Fruit fly (Drosophila melanogaster) whole organism, embryonic: ENCODE data around the gene CG18577.

Experiments
- Atf3 ChIP-seq: fragments of 200-800 bp; sonication (Bioruptor generic); optimal IDR thresholded peaks from 3 replicates; lab custom pipeline; 2016; ENCODE audit warnings: missing biosample characterization, missing genetic modification characterization
- BEAF-32 ChIP-seq: fragments of 200-800 bp; sonication (Bioruptor generic); optimal IDR thresholded peaks from 3 replicates; lab custom pipeline; 2017; ENCODE audit warnings: missing biosample characterization, missing genetic modification characterization, mild to moderate bottlenecking, moderate library complexity, missing genetic modification reagents
- CG10274 ChIP-seq: fragments of 200-800 bp; sonication (Bioruptor generic); optimal IDR thresholded peaks from 3 replicates; lab custom pipeline; 2017; ENCODE audit warnings: missing biosample characterization, mild to moderate bottlenecking, missing genetic modification characterization
- CG10979 ChIP-seq: fragments of 200-800 bp; sonication (Bioruptor generic); optimal IDR thresholded peaks from 2 replicates; lab custom pipeline; 2018; ENCODE audit warnings: missing biosample characterization, mild to moderate bottlenecking, missing genetic modification characterization, moderate library complexity
- CG11560 ChIP-seq: fragments of 200-800 bp; sonication (Bioruptor generic); IDR thresholded peaks from 3 replicates; pipeline ENCODE4 v1.3.6; 2022; ENCODE audit warnings: missing biosample characterization, missing genetic modification characterization
- CG11723 ChIP-seq: fragments of 200-800 bp; sonication (Bioruptor generic); optimal IDR thresholded peaks from 2 replicates; lab custom pipeline; 2017; ENCODE audit warnings: missing biosample characterization, mild to moderate bottlenecking, missing genetic modification characterization
- CG13424 ChIP-seq: fragments of 200-800 bp; sonication (Bioruptor generic); optimal IDR thresholded peaks from 2 replicates; lab custom pipeline; 2019; ENCODE audit warnings: missing biosample characterization, mild to moderate bottlenecking, missing genetic modification characterization, moderate library complexity
- CG15479 ChIP-seq: fragments of 200-800 bp; sonication (Bioruptor generic); optimal IDR thresholded peaks from 3 replicates; lab custom pipeline; 2019; ENCODE audit warnings: missing biosample characterization, mild to moderate bottlenecking, missing genetic modification characterization, moderate library complexity
- CG17361 ChIP-seq: fragments of 200-800 bp; sonication (Bioruptor generic); IDR thresholded peaks from 3 replicates; pipeline ENCODE4 v1.3.6; 2022; ENCODE audit warnings: missing biosample characterization, missing genetic modification characterization
- CG17802 ChIP-seq: fragments of 200-800 bp; sonication (Bioruptor generic); optimal IDR thresholded peaks from 2 replicates; lab custom pipeline; 2018; ENCODE audit warnings: missing biosample characterization, mild to moderate bottlenecking, missing genetic modification characterization, moderate library complexity
- CG17912 ChIP-seq: fragments of 200-800 bp; sonication (Bioruptor generic); optimal IDR thresholded peaks from 2 replicates; lab custom pipeline; 2018; ENCODE audit warnings: missing biosample characterization, mild to moderate bottlenecking, missing genetic modification characterization
- CG1792 ChIP-seq: fragments of 200-800 bp; sonication (Bioruptor generic); optimal IDR thresholded peaks from 2 replicates; lab custom pipeline; 2016; ENCODE audit warnings: missing biosample characterization, missing genetic modification characterization
- CG30431 ChIP-seq: fragments of 200-800 bp; sonication (Bioruptor generic); optimal IDR thresholded peaks from 2 replicates; lab custom pipeline; 2017; ENCODE audit warnings: missing biosample characterization, missing genetic modification characterization
- CG31365 ChIP-seq: fragments of 200-800 bp; sonication (Bioruptor generic); optimal IDR thresholded peaks from 2 replicates; lab custom pipeline; 2018; ENCODE audit warnings: missing biosample characterization, mild to moderate bottlenecking, missing genetic modification characterization
- CG33213 ChIP-seq: fragments of 200-800 bp; sonication (Bioruptor generic); optimal IDR thresholded peaks from 3 replicates; lab custom pipeline; 2016; ENCODE audit warnings: missing biosample characterization, missing genetic modification characterization
- CG3726 ChIP-seq: fragments of 200-800 bp; sonication (Bioruptor generic); IDR thresholded peaks from 3 replicates; pipeline ENCODE4, ENCODE4 v1.3.6; 2022; ENCODE audit warnings: missing biosample characterization, missing genetic modification characterization
- CG4282 ChIP-seq: fragments of 200-800 bp; sonication (Bioruptor generic); optimal IDR thresholded peaks from 2 replicates; lab custom pipeline; 2016; ENCODE audit warnings: missing biosample characterization, missing genetic modification characterization
- CG6654 ChIP-seq: fragments of 200-800 bp; sonication (Bioruptor generic); optimal IDR thresholded peaks from 2 replicates; lab custom pipeline; 2017; ENCODE audit warnings: missing biosample characterization, mild to moderate bottlenecking, missing genetic modification characterization
- CG7839 ChIP-seq: fragments of 200-800 bp; sonication (Bioruptor generic); optimal IDR thresholded peaks from 3 replicates; lab custom pipeline; 2018; ENCODE audit warnings: missing biosample characterization, mild to moderate bottlenecking, missing genetic modification characterization, moderate library complexity
- CG9727 ChIP-seq: fragments of 200-800 bp; sonication (Bioruptor generic); optimal IDR thresholded peaks from 3 replicates; lab custom pipeline; 2017; ENCODE audit warnings: missing biosample characterization, mild to moderate bottlenecking, missing genetic modification characterization
- CG9817 ChIP-seq: fragments of 200-800 bp; sonication (Bioruptor generic); optimal IDR thresholded peaks from 2 replicates; lab custom pipeline; 2018; ENCODE audit warnings: missing biosample characterization, mild to moderate bottlenecking, missing genetic modification characterization, moderate library complexity
- Dbx ChIP-seq: fragments of 200-800 bp; sonication (Bioruptor generic); IDR thresholded peaks from 3 replicates; pipeline ENCODE4 v1.3.6; 2022; ENCODE audit warnings: missing biosample characterization, missing genetic modification characterization
- Doc3 ChIP-seq: fragments of 200-800 bp; sonication (Bioruptor generic); IDR thresholded peaks from 3 replicates; pipeline ENCODE4 v1.3.6; 2022; ENCODE audit warnings: missing biosample characterization, missing genetic modification characterization; ENCODE audit not compliant: partially characterized antibody
- HLH3B ChIP-seq: fragments of 200-800 bp; sonication (Bioruptor generic); IDR thresholded peaks from 2 replicates; pipeline ENCODE4 v1.3.6; 2022; ENCODE audit warnings: missing biosample characterization, missing genetic modification characterization
- HLHmδ ChIP-seq: fragments of 200-800 bp; sonication (Bioruptor generic); optimal IDR thresholded peaks from 2 replicates; lab custom pipeline; 2018; ENCODE audit warnings: missing biosample characterization, mild to moderate bottlenecking, missing genetic modification characterization, moderate library complexity
- HmgD ChIP-seq: fragments of 200-800 bp; sonication (Bioruptor generic); optimal IDR thresholded peaks from 3 replicates; lab custom pipeline; 2016; ENCODE audit warnings: missing biosample characterization, missing genetic modification characterization
- Jarid2 ChIP-seq: fragments of 200-800 bp; sonication (Bioruptor generic); optimal IDR thresholded peaks from 3 replicates; lab custom pipeline; 2017; ENCODE audit warnings: mild to moderate bottlenecking, missing biosample characterization, missing genetic modification reagents, missing genetic modification characterization
- MESR4 ChIP-seq: fragments of 200-800 bp; sonication (Bioruptor generic); optimal IDR thresholded peaks from 2 replicates; lab custom pipeline; 2018; ENCODE audit warnings: missing biosample characterization, mild to moderate bottlenecking, missing genetic modification characterization, moderate library complexity
- NFAT ChIP-seq: fragments of 200-800 bp; sonication (Bioruptor generic); IDR thresholded peaks from 2 replicates; pipeline ENCODE4 v1.3.6; 2022; ENCODE audit warnings: missing biosample characterization, missing genetic modification characterization
- Nf-YC ChIP-seq: fragments of 200-800 bp; optimal IDR thresholded peaks from 3 replicates; lab custom pipeline; 2019; ENCODE audit warnings: missing biosample characterization, mild to moderate bottlenecking, missing genetic modification characterization, moderate library complexity
- abd-A ChIP-seq: fragments of 200-800 bp; sonication (Bioruptor generic); optimal IDR thresholded peaks from 3 replicates; lab custom pipeline; 2019; ENCODE audit warnings: missing biosample characterization, mild to moderate bottlenecking, missing genetic modification characterization, moderate library complexity
- bab2 ChIP-seq: fragments of 200-800 bp; sonication (Bioruptor generic); optimal IDR thresholded peaks from 2 replicates; lab custom pipeline; 2016; ENCODE audit warnings: missing biosample characterization, missing genetic modification characterization
- chif ChIP-seq, 2 experiments: fragments of 200-800 bp; sonication (Bioruptor generic); optimal IDR thresholded peaks; 3 replicates each; lab custom pipeline; 2016; ENCODE audit warnings: missing biosample characterization in 2 of 2, missing genetic modification characterization in 2 of 2
- chm ChIP-seq: fragments of 200-800 bp; sonication (Bioruptor generic); IDR thresholded peaks from 2 replicates; pipeline ENCODE4 v1.3.6; 2022; ENCODE audit warnings: missing biosample characterization, missing genetic modification characterization
- disco-r ChIP-seq: fragments of 200-800 bp; sonication (Bioruptor generic); optimal IDR thresholded peaks from 2 replicates; lab custom pipeline; 2016; ENCODE audit warnings: missing biosample characterization, missing genetic modification characterization
- dmrt11E ChIP-seq: fragments of 200-800 bp; sonication (Bioruptor generic); optimal IDR thresholded peaks from 3 replicates; lab custom pipeline; 2018; ENCODE audit warnings: missing biosample characterization, mild to moderate bottlenecking, missing genetic modification characterization, moderate library complexity
- dmrt99B ChIP-seq: fragments of 200-800 bp; sonication (Bioruptor generic); optimal IDR thresholded peaks from 2 replicates; lab custom pipeline; 2018; ENCODE audit warnings: missing biosample characterization, mild to moderate bottlenecking, missing genetic modification characterization, moderate library complexity
- ewg ChIP-seq: fragments of 200-800 bp; sonication (Bioruptor generic); optimal IDR thresholded peaks from 3 replicates; lab custom pipeline; 2017; ENCODE audit warnings: mild to moderate bottlenecking, missing biosample characterization, missing genetic modification reagents, missing genetic modification characterization
- ftz-f1 ChIP-seq: fragments of 200-800 bp; sonication (Bioruptor generic); optimal IDR thresholded peaks from 2 replicates; lab custom pipeline; 2016; ENCODE audit warnings: missing biosample characterization, missing genetic modification characterization
- gcm2 ChIP-seq: fragments of 200-800 bp; sonication (Bioruptor generic); optimal IDR thresholded peaks from 2 replicates; lab custom pipeline; 2016; ENCODE audit warnings: missing biosample characterization, missing genetic modification characterization
- inv ChIP-seq: fragments of 200-800 bp; sonication (Bioruptor generic); IDR thresholded peaks from 2 replicates; pipeline ENCODE4 v1.3.6; 2022; ENCODE audit warnings: missing biosample characterization, missing genetic modification characterization; ENCODE audit not compliant: partially characterized antibody
- jigr1 ChIP-seq: fragments of 200-800 bp; sonication (Bioruptor generic); IDR thresholded peaks from 3 replicates; pipeline ENCODE4 v1.3.6; 2022; ENCODE audit warnings: missing biosample characterization, missing genetic modification characterization
- kni ChIP-seq: fragments of 200-800 bp; sonication (Bioruptor generic); optimal IDR thresholded peaks from 3 replicates; lab custom pipeline; 2017; ENCODE audit warnings: mild to moderate bottlenecking, missing biosample characterization, missing genetic modification reagents, missing genetic modification characterization
- mirr ChIP-seq: fragments of 200-800 bp; sonication (Bioruptor generic); optimal IDR thresholded peaks from 3 replicates; lab custom pipeline; 2018; ENCODE audit warnings: missing biosample characterization, mild to moderate bottlenecking, missing genetic modification characterization
- otp ChIP-seq: fragments of 200-800 bp; sonication (Bioruptor generic); IDR thresholded peaks from 3 replicates; pipeline ENCODE4, ENCODE4 v1.3.6; 2022; ENCODE audit warnings: missing biosample characterization, missing genetic modification characterization
- pb ChIP-seq: fragments of 200-800 bp; sonication (Bioruptor generic); optimal IDR thresholded peaks from 3 replicates; lab custom pipeline; 2016; ENCODE audit warnings: missing biosample characterization, missing genetic modification characterization
- pum ChIP-seq: fragments of 200-800 bp; sonication (Bioruptor generic); optimal IDR thresholded peaks from 2 replicates; lab custom pipeline; 2016; ENCODE audit warnings: missing biosample characterization, missing genetic modification characterization
- ranshi ChIP-seq: fragments of 200-800 bp; sonication (Bioruptor generic); IDR thresholded peaks from 2 replicates; pipeline ENCODE4 v1.3.6; 2022; ENCODE audit warnings: missing biosample characterization, missing genetic modification characterization
- slou ChIP-seq: fragments of 200-800 bp; sonication (Bioruptor generic); optimal IDR thresholded peaks from 3 replicates; lab custom pipeline; 2016; ENCODE audit warnings: missing biosample characterization, missing genetic modification characterization
- wek ChIP-seq: fragments of 200-800 bp; sonication (Bioruptor generic); optimal IDR thresholded peaks from 3 replicates; lab custom pipeline; 2018; ENCODE audit warnings: missing biosample characterization, mild to moderate bottlenecking, missing genetic modification characterization, moderate library complexity
- zfh1 ChIP-seq: fragments of 200-800 bp; sonication (Bioruptor generic); IDR thresholded peaks from 3 replicates; pipeline ENCODE4 v1.3.6; 2022; ENCODE audit warnings: missing biosample characterization, missing genetic modification characterization

Gene CG18577

dm6 chr3R:11219883-11220282 lies 24.0 kb downstream of the CG18577 start, which contains the start of gene CG6689 (continued):
- TF ChIP-seq CG7839: no peak
- TF ChIP-seq CG13424 (tag; lab: Kevin White, UChicago): peak; percentile 22
- peak; percentile 5 for TF ChIP-seq Nf-YC
- TF ChIP-seq CG3726 (GFP tag; lab: Robert Waterston, UW): no peak
- no peak for TF ChIP-seq CG17802
- TF ChIP-seq Jarid2: no peak
- TF ChIP-seq CG4282 (GFP tag; lab: Kevin White, UChicago): no peak
- no peak for TF ChIP-seq slou (GFP tag; lab: Kevin White, UChicago)
- TF ChIP-seq gcm2 (GFP tag; lab: Kevin White, UChicago): no peak
- no peak for TF ChIP-seq NFAT (GFP tag; lab: Robert Waterston, UW)
- no peak for TF ChIP-seq otp
- no peak for TF ChIP-seq chm (GFP tag; lab: Robert Waterston, UW)
- no peak for TF ChIP-seq dmrt99B (tag; lab: Kevin White, UChicago)
- TF ChIP-seq HmgD (GFP tag; lab: Kevin White, UChicago): no peak
- peak; percentile 87 for TF ChIP-seq MESR4 (GFP tag; lab: Kevin White, UChicago)
- TF ChIP-seq CG11560: no peak
- peak; percentile 37 for TF ChIP-seq ewg (GFP tag; lab: Kevin White, UChicago)
- TF ChIP-seq CG10979 (tag; lab: Kevin White, UChicago): no peak
- peak; percentile 77 for TF ChIP-seq ftz-f1 (GFP tag; lab: Kevin White, UChicago)
- no peak for TF ChIP-seq bab2 (GFP tag; lab: Kevin White, UChicago)
- TF ChIP-seq CG17912 (GFP tag; lab: Kevin White, UChicago): no peak
- no peak for TF ChIP-seq kni (GFP tag; lab: Kevin White, UChicago)
- no peak for TF ChIP-seq HLHmδ (GFP tag; lab: Kevin White, UChicago)
- TF ChIP-seq CG30431 (GFP tag; lab: Kevin White, UChicago): no peak
- 0 out of 2 replicates have a peak, but pooled peaks have one; percentile 28 for TF ChIP-seq inv
- TF ChIP-seq CG11723 (GFP tag; lab: Kevin White, UChicago): no peak
- no peak for TF ChIP-seq wek (GFP tag; lab: Kevin White, UChicago)
- no peak for TF ChIP-seq CG10274 (GFP tag; lab: Kevin White, UChicago)
- TF ChIP-seq CG1792 (GFP tag; lab: Kevin White, UChicago): no peak
- TF ChIP-seq ranshi (GFP tag; lab: Robert Waterston, UW): no peak
- TF ChIP-seq dmrt11E (tag; lab: Kevin White, UChicago): no peak
- no peak for TF ChIP-seq abd-A
- peak; percentile 78 for TF ChIP-seq CG15479 (GFP tag; lab: Kevin White, UChicago)
- no peak for TF ChIP-seq CG31365 (tag; lab: Kevin White, UChicago)
- 0 out of 3 replicates have a peak, but pooled peaks have one; percentile 18 for TF ChIP-seq Dbx (GFP tag; lab: Robert Waterston, UW)
- TF ChIP-seq CG33213 (GFP tag; lab: Kevin White, UChicago): peak; percentile 9
- TF ChIP-seq CG9817 (tag; lab: Kevin White, UChicago): no peak
- no peak for TF ChIP-seq pb (GFP tag; lab: Kevin White, UChicago)
- TF ChIP-seq zfh1 (GFP tag; lab: Robert Waterston, UW): no peak
- no peak for TF ChIP-seq CG9727 (GFP tag; lab: Kevin White, UChicago)
- TF ChIP-seq CG6654: no peak
- no peak for TF ChIP-seq mirr (GFP tag; lab: Kevin White, UChicago)
- no peak for TF ChIP-seq disco-r (GFP tag; lab: Kevin White, UChicago)
- no peak for TF ChIP-seq chif (GFP tag; optimal IDR thresholded peaks at IDR 0.05; lab: Kevin White, UChicago)
- TF ChIP-seq HLH3B (GFP tag; lab: Robert Waterston, UW): no peak
- TF ChIP-seq Atf3 (GFP tag; lab: Kevin White, UChicago): peak; percentile 10
- TF ChIP-seq jigr1 (GFP tag; lab: Robert Waterston, UW): no peak
- no peak for TF ChIP-seq pum (GFP tag; lab: Kevin White, UChicago)
- no peak for TF ChIP-seq CG17361 (GFP tag; lab: Robert Waterston, UW)
- peak; percentile 31 for TF ChIP-seq BEAF-32
- TF ChIP-seq Doc3: no peak
